Worm (Caenorhabditis elegans) whole organism, late embryonic: Measurements from ENCODE around the gene F45D3.1.

Experiments used
- C38D4.7 ChIP-seq: fragments of 200-800 bp; sonication (Bioruptor generic); optimal IDR thresholded peaks from 2 replicates; lab custom pipeline; 2018; ENCODE audit warnings: mild to moderate bottlenecking, missing genetic modification characterization, moderate library complexity, missing compliant biosample characterization
- F13H6.1 ChIP-seq: sonication (generic microtip); optimal IDR thresholded peaks from 2 replicates; lab custom pipeline; 2016; ENCODE audit warnings: missing genetic modification characterization, missing compliant biosample characterization
- K09A11.1 ChIP-seq: sonication (generic microtip); optimal IDR thresholded peaks from 2 replicates; lab custom pipeline; 2017; ENCODE audit warnings: antibody characterized with exemption, mild to moderate bottlenecking, missing genetic modification characterization, missing compliant biosample characterization; ENCODE audit not compliant: insufficient read depth
- ama-1 ChIP-seq: fragments of 150-350 bp; optimal IDR thresholded peaks from 2 replicates; lab custom pipeline; 2014
- ceh-14 ChIP-seq: sonication (generic microtip); optimal IDR thresholded peaks from 2 replicates; lab custom pipeline; 2016; ENCODE audit warnings: missing genotype, missing genetic modification characterization, missing compliant biosample characterization
- ceh-18 ChIP-seq: sonication (generic microtip); optimal IDR thresholded peaks from 2 replicates; lab custom pipeline; 2016; ENCODE audit warnings: missing genetic modification characterization, missing compliant biosample characterization
- ceh-30 ChIP-seq: fragments of 150-350 bp; optimal IDR thresholded peaks from 2 replicates; lab custom pipeline; 2014; ENCODE audit warnings: missing biosample characterization, missing genetic modification characterization
- ceh-31 ChIP-seq: sonication (generic microtip); optimal IDR thresholded peaks from 2 replicates; lab custom pipeline; 2016; ENCODE audit warnings: missing genetic modification characterization, missing compliant biosample characterization
- ceh-34 ChIP-seq: sonication (generic microtip); optimal IDR thresholded peaks from 2 replicates; lab custom pipeline; 2016; ENCODE audit warnings: mild to moderate bottlenecking, missing genetic modification characterization, missing compliant biosample characterization
- ceh-6 ChIP-seq: fragments of 200-800 bp; sonication (Bioruptor generic); optimal IDR thresholded peaks from 2 replicates; lab custom pipeline; 2018; ENCODE audit warnings: mild to moderate bottlenecking, missing genetic modification characterization, missing compliant biosample characterization
- che-1 ChIP-seq: sonication (generic microtip); optimal IDR thresholded peaks from 2 replicates; lab custom pipeline; 2016; ENCODE audit warnings: mild to moderate bottlenecking, missing genetic modification characterization, missing compliant biosample characterization
- dve-1 ChIP-seq: sonication (generic microtip); optimal IDR thresholded peaks from 2 replicates; lab custom pipeline; 2017; ENCODE audit warnings: antibody characterized with exemption, mild to moderate bottlenecking, missing genetic modification characterization, missing compliant biosample characterization
- elt-2 ChIP-seq: sonication (generic microtip); optimal IDR thresholded peaks from 2 replicates; lab custom pipeline; 2016; ENCODE audit warnings: missing genetic modification reagents, missing genetic modification characterization, missing compliant biosample characterization
- elt-4 ChIP-seq: sonication (generic microtip); optimal IDR thresholded peaks from 2 replicates; lab custom pipeline; 2016; ENCODE audit warnings: missing genetic modification characterization, missing compliant biosample characterization
- eyg-1 ChIP-seq: sonication (generic microtip); optimal IDR thresholded peaks from 2 replicates; lab custom pipeline; 2016; ENCODE audit warnings: missing genotype, missing genetic modification characterization, missing compliant biosample characterization
- fax-1 ChIP-seq: sonication (generic microtip); optimal IDR thresholded peaks from 2 replicates; lab custom pipeline; 2016; ENCODE audit warnings: missing genotype, missing genetic modification characterization, missing compliant biosample characterization
- fkh-6 ChIP-seq: sonication (generic microtip); optimal IDR thresholded peaks from 2 replicates; lab custom pipeline; 2016; ENCODE audit warnings: missing genetic modification characterization, missing compliant biosample characterization
- gmeb-2 ChIP-seq: sonication (generic microtip); optimal IDR thresholded peaks from 2 replicates; lab custom pipeline; 2016; ENCODE audit warnings: missing genetic modification characterization, inconsistent platforms, missing compliant biosample characterization
- hlh-6 ChIP-seq: sonication (generic microtip); optimal IDR thresholded peaks from 2 replicates; lab custom pipeline; 2016; ENCODE audit warnings: missing genotype, missing genetic modification characterization, missing compliant biosample characterization
- lim-6 ChIP-seq: sonication (generic microtip); optimal IDR thresholded peaks from 2 replicates; lab custom pipeline; 2016; ENCODE audit warnings: missing genetic modification characterization, missing compliant biosample characterization
- madf-2 ChIP-seq: sonication (generic microtip); optimal IDR thresholded peaks from 2 replicates; lab custom pipeline; 2017; ENCODE audit warnings: missing genetic modification characterization, missing compliant biosample characterization
- nhr-11 ChIP-seq: fragments of 150-350 bp; optimal IDR thresholded peaks from 2 replicates; lab custom pipeline; 2014; ENCODE audit warnings: missing biosample characterization, missing genetic modification characterization
- nhr-232 ChIP-seq: sonication (generic microtip); optimal IDR thresholded peaks from 2 replicates; lab custom pipeline; 2016; ENCODE audit warnings: missing genetic modification characterization, missing compliant biosample characterization
- odd-2 ChIP-seq: sonication (generic microtip); optimal IDR thresholded peaks from 2 replicates; lab custom pipeline; 2017; ENCODE audit warnings: antibody characterized with exemption, mild to moderate bottlenecking, missing genetic modification characterization, missing compliant biosample characterization
- pax-1 ChIP-seq: fragments of 150-350 bp; optimal IDR thresholded peaks from 2 replicates; lab custom pipeline; 2014; ENCODE audit warnings: missing biosample characterization, missing genetic modification characterization
- pha-2 ChIP-seq: sonication (generic microtip); optimal IDR thresholded peaks from 2 replicates; lab custom pipeline; 2017; ENCODE audit warnings: mild to moderate bottlenecking, missing genetic modification characterization, missing compliant biosample characterization
- pros-1 ChIP-seq: fragments of 150-350 bp; optimal IDR thresholded peaks from 2 replicates; lab custom pipeline; 2014; ENCODE audit warnings: missing biosample characterization, missing genetic modification reagents, missing genetic modification characterization
- sdc-2 ChIP-seq: sonication (generic microtip); optimal IDR thresholded peaks from 2 replicates; lab custom pipeline; 2016; ENCODE audit warnings: missing genotype, missing genetic modification characterization, missing compliant biosample characterization
- sox-2 ChIP-seq: fragments of 200-800 bp; sonication (Bioruptor generic); IDR thresholded peaks from 2 replicates; pipeline ENCODE4 v1.3.6; 2022; ENCODE audit warnings: missing genetic modification reagents, missing genetic modification characterization, missing compliant biosample characterization
- syd-9 ChIP-seq: sonication (generic microtip); optimal IDR thresholded peaks from 2 replicates; lab custom pipeline; 2016; ENCODE audit warnings: mild to moderate bottlenecking, missing genetic modification characterization, moderate library complexity, missing compliant biosample characterization
- tbx-2 ChIP-seq: sonication (generic microtip); optimal IDR thresholded peaks from 2 replicates; lab custom pipeline; 2016; ENCODE audit warnings: missing genetic modification characterization, missing compliant biosample characterization
- unc-3 ChIP-seq, 2 experiments: fragments of 200-800 bp in 1 of 2; sonication (Bioruptor generic) in 1 of 2; sonication (generic microtip) in 1 of 2; conservative IDR thresholded peaks in 1 of 2; optimal IDR thresholded peaks in 1 of 2; 2 replicates each; pipeline versions ENCODE4 v1.3.6 to Lab custom; 2016 to 2022; ENCODE audit warnings: missing compliant biosample characterization in 2 of 2, missing genetic modification characterization in 2 of 2, missing genetic modification reagents in 1 of 2
- unc-42 ChIP-seq: sonication (generic microtip); optimal IDR thresholded peaks from 2 replicates; lab custom pipeline; 2016; ENCODE audit warnings: missing genotype, missing genetic modification characterization, missing compliant biosample characterization
- unc-55 ChIP-seq: sonication (generic microtip); optimal IDR thresholded peaks from 2 replicates; lab custom pipeline; 2017; ENCODE audit warnings: missing biosample characterization, missing genetic modification reagents, missing genetic modification characterization
- unc-86 ChIP-seq: sonication (generic microtip); optimal IDR thresholded peaks from 2 replicates; lab custom pipeline; 2016; ENCODE audit warnings: missing genetic modification characterization, missing compliant biosample characterization

The F45D3.1 gene

ce11 chrV:12531084-12531483 is 4.2 kb downstream of the F45D3.1 start:
- TF ChIP-seq ceh-18 (no peak), elt-2 (tag; lab: Kevin White, UChicago) (no peak), K09A11.1 (tag; lab: Kevin White, UChicago) (no peak), madf-2 (tag; lab: Kevin White, UChicago) (no peak), syd-9 (tag; lab: Kevin White, UChicago) (no peak), ceh-14 (tag; lab: Kevin White, UChicago) (no peak), nhr-232 (tag; lab: Kevin White, UChicago) (no peak), odd-2 (tag; lab: Kevin White, UChicago) (no peak), pros-1 (tag; lab: Kevin White, UChicago) (no peak), F13H6.1 (tag; lab: Kevin White, UChicago) (no peak), lim-6 (no peak), fax-1 (tag; lab: Kevin White, UChicago) (no peak), fkh-6 (tag; lab: Kevin White, UChicago) (no peak), hlh-6 (no peak), pax-1 (no peak), pha-2 (no peak)

ce11 chrV:12532369-12532768 is 5.5 kb downstream of the F45D3.1 start:
- TF ChIP-seq unc-3 (GFP tag; conservative IDR thresholded peaks at IDR 0.05; lab: Robert Waterston, UW) (no peak), unc-3 (tag; optimal IDR thresholded peaks at IDR 0.05; lab: Kevin White, UChicago) (no peak), lim-6 (no peak), ceh-30 (tag; lab: Kevin White, UChicago) (no peak), C38D4.7 (GFP tag; lab: Kevin White, UChicago) (no peak), elt-2 (tag; lab: Kevin White, UChicago) (peak; percentile 28)

- TF ChIP-seq sox-2 (GFP tag; lab: Robert Waterston, UW) = no peak
- no peak for TF ChIP-seq lim-6
- no peak for TF ChIP-seq gmeb-2 (tag; lab: Kevin White, UChicago)
- TF ChIP-seq sdc-2 (tag; lab: Kevin White, UChicago) = no peak
- no peak for TF ChIP-seq nhr-11 (tag; lab: Kevin White, UChicago)
- TF ChIP-seq unc-55 (GFP tag; lab: Kevin White, UChicago) = no peak
- TF ChIP-seq ceh-18 = no peak
- no peak for TF ChIP-seq nhr-232 (tag; lab: Kevin White, UChicago)
- no peak for TF ChIP-seq dve-1 (tag; lab: Kevin White, UChicago)
- no peak for TF ChIP-seq ceh-34
- no peak for TF ChIP-seq K09A11.1 (tag; lab: Kevin White, UChicago)
- no peak for TF ChIP-seq tbx-2 (tag; lab: Kevin White, UChicago)
- TF ChIP-seq unc-42 (tag; lab: Kevin White, UChicago) = no peak
- no peak for TF ChIP-seq syd-9 (tag; lab: Kevin White, UChicago)
- TF ChIP-seq unc-86 (tag; lab: Kevin White, UChicago) = no peak
- no peak for TF ChIP-seq elt-2 (tag; lab: Kevin White, UChicago)
- TF ChIP-seq elt-4 (tag; lab: Kevin White, UChicago) = no peak
- TF ChIP-seq ama-1 = no peak
- no peak for TF ChIP-seq eyg-1 (tag; lab: Kevin White, UChicago)
These were observed 6.8 kb downstream of the F45D3.1 start for ce11 chrV:12533635-12534150.

- TF ChIP-seq che-1 (tag; lab: Kevin White, UChicago) (no peak), K09A11.1 (tag; lab: Kevin White, UChicago) (no peak), gmeb-2 (tag; lab: Kevin White, UChicago) (no peak), ceh-31 (no peak), ceh-6 (GFP tag; lab: Kevin White, UChicago) (no peak)
These were observed 8.1 kb downstream of the F45D3.1 start for ce11 chrV:12534941-12535340.
